Worm (Caenorhabditis elegans) whole organism, L1 larva: Measurements from ENCODE around the gene F22E5.13.

Source experiments
- Y116A8C.19 ChIP-seq: sonication (generic microtip); optimal IDR thresholded peaks from 2 replicates; lab custom pipeline; 2016; ENCODE audit warnings: missing compliant biosample characterization, missing genetic modification characterization, borderline replicate concordance
- ceh-63 ChIP-seq: fragments of 200-800 bp; sonication (Bioruptor generic); optimal IDR thresholded peaks from 2 replicates; lab custom pipeline; 2018; ENCODE audit warnings: mild to moderate bottlenecking, missing genetic modification characterization, missing compliant biosample characterization
- egl-27 ChIP-seq, 2 experiments: fragments of 150-350 bp in 1 of 2; sonication (generic microtip); optimal IDR thresholded peaks; 3 replicates each; lab custom pipeline; 2017 to 2018; ENCODE audit warnings: missing biosample characterization in 2 of 2, missing genetic modification characterization in 2 of 2, missing genetic modification reagents in 2 of 2
- fkh-8 ChIP-seq: sonication (generic microtip); optimal IDR thresholded peaks from 2 replicates; lab custom pipeline; 2016; ENCODE audit warnings: mild to moderate bottlenecking, missing genetic modification characterization, missing compliant biosample characterization
- hlh-17 ChIP-seq: fragments of 200-800 bp; sonication (Bioruptor generic); optimal IDR thresholded peaks from 2 replicates; lab custom pipeline; 2018; ENCODE audit warnings: missing genetic modification characterization, mild to moderate bottlenecking, missing compliant biosample characterization, moderate library complexity, borderline replicate concordance
- isw-1 ChIP-seq: fragments of 200-800 bp; sonication (Bioruptor generic); IDR thresholded peaks from 2 replicates; pipeline ENCODE4 v1.3.6; 2022; ENCODE audit warnings: missing genetic modification characterization, missing compliant biosample characterization
- mdl-1 ChIP-seq, 2 experiments: fragments of 150-350 bp; optimal IDR thresholded peaks; 2 replicates each; lab custom pipeline; 2014 to 2017; ENCODE audit warnings: missing biosample characterization in 2 of 2, missing genetic modification characterization in 2 of 2, inconsistent platforms in 1 of 2
- mep-1 ChIP-seq: fragments of 150-350 bp; optimal IDR thresholded peaks from 2 replicates; lab custom pipeline; 2014; ENCODE audit warnings: missing biosample characterization, missing genetic modification characterization
- nhr-11 ChIP-seq: fragments of 150-350 bp; optimal IDR thresholded peaks from 2 replicates; lab custom pipeline; 2014; ENCODE audit warnings: missing biosample characterization, missing genetic modification characterization
- nhr-76 ChIP-seq: sonication (generic microtip); optimal IDR thresholded peaks from 2 replicates; lab custom pipeline; 2017; ENCODE audit warnings: missing biosample characterization, missing genetic modification characterization
- nhr-85 ChIP-seq: sonication (generic microtip); peaks from one replicate; lab custom pipeline; 2016; ENCODE audit warnings: missing genetic modification characterization, inconsistent platforms, missing compliant biosample characterization
- sup-37 ChIP-seq: fragments of 200-800 bp; sonication (Bioruptor generic); optimal IDR thresholded peaks from 2 replicates; lab custom pipeline; 2018; ENCODE audit warnings: mild to moderate bottlenecking, missing genetic modification characterization, missing compliant biosample characterization
- zag-1 ChIP-seq: fragments of 150-350 bp; optimal IDR thresholded peaks from 2 replicates; lab custom pipeline; 2014; ENCODE audit warnings: missing biosample characterization, missing genetic modification characterization

DNA sequence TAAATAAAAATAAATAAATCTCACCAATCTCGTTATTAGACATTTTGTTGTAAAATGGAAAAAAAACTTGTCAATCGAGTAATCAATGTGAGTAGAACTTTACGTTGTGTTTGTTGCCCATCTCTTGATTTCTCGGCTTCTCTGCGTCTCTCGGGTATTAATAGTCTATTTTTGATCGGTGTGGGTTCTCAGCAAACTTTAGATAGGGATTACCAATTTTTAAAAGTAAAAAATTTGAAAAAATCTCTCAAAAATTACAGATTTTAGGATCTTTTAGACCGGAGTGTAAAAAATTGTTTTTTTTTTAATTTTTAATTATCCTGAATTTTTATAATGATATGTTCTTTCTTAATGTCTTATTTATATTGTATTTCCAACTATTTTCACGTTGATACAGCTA is 12.1 kb downstream of the F22E5.13 start, which contains the start of gene F22E5.21:
- TF ChIP-seq egl-27 (tag; optimal IDR thresholded peaks at IDR 0.05; lab: Kevin White, UChicago) (no peak), mdl-1 (tag; optimal IDR thresholded peaks at IDR 0.05; lab: Kevin White, UChicago) (no peak), sup-37 (GFP tag; lab: Kevin White, UChicago) (no peak), nhr-76 (tag; lab: Kevin White, UChicago) (no peak), hlh-17 (GFP tag; lab: Kevin White, UChicago) (no peak), fkh-8 (tag; lab: Kevin White, UChicago) (no peak), nhr-85 (tag; lab: Kevin White, UChicago) (no peak), ceh-63 (GFP tag; lab: Kevin White, UChicago) (no peak), Y116A8C.19 (tag; lab: Kevin White, UChicago) (no peak), zag-1 (no peak), nhr-11 (tag; lab: Kevin White, UChicago) (no peak), isw-1 (GFP tag; lab: Robert Waterston, UW) (no peak), mep-1 (tag; lab: Kevin White, UChicago) (no peak)
